Fruit fly (Drosophila melanogaster): ENCODE data around the gene CG6638.

CG6638 gene

DNA sequence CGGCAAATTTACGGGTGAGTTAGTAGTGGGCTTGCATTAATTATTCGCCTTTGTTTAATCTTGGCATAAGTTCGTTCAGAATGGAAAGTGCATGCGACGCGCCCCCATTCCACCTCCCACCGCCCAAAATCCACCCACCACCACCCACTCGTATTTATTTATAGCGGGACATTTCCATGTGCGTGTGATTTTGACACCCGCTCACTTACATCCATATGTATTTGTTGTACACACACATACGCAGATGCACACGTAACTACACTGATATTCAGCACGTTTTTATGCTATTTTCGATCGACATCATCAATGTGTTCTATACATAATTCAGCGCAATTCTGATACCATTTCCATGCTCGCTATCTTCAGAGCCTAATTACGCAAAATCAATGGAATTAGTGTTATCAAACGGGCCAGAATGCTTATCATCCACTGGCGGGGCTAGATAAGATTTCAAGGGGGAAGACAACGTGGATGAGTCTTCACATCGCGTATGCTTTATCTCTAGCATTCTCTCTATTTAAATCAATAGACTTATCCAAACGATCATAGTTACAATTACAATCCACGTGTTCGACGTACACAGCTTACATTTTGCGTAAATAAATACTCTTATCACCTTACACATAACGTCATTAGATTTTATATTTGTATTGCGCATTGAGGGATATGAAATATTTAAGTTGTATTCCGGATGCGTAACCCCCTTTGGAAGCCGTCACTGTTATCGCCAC lies 50.0 kb downstream of the CG6638 start (continued):
- TF ChIP-seq nmo (GFP tag; optimal IDR thresholded peaks at IDR 0.05) (peak; percentile 27), CG8765 (GFP tag; IDR thresholded peaks at IDR 0.05) (no peak), CG5180 (GFP tag; optimal IDR thresholded peaks at IDR 0.05) (no peak), CG17361 (GFP tag; IDR thresholded peaks at IDR 0.05) (peak; percentile 53; the same call in 2 of the 3 replicates), CoRest (tag; optimal IDR thresholded peaks at IDR 0.05) (peak; percentile 63), CG12219 (GFP tag; optimal IDR thresholded peaks at IDR 0.05) (no peak), slou (GFP tag; optimal IDR thresholded peaks at IDR 0.05) (no peak), NK7.1 (GFP tag; optimal IDR thresholded peaks at IDR 0.05) (no peak), Mes4 (GFP tag; optimal IDR thresholded peaks at IDR 0.05) (no peak), CG14014 (GFP tag; IDR thresholded peaks at IDR 0.05) (no peak), sim (GFP tag; IDR thresholded peaks at IDR 0.05) (no peak), CG8359 (GFP tag; optimal IDR thresholded peaks at IDR 0.05; ENCODE audit: borderline replicate concordance) (peak; percentile 17), Ets65A (GFP tag) (peak; percentile 48), seq (GFP tag; IDR thresholded peaks at IDR 0.05) (no peak), twi (tag; optimal IDR thresholded peaks at IDR 0.05) (no peak), repo (GFP tag; optimal IDR thresholded peaks at IDR 0.05) (peak; percentile 19), CG4707 (GFP tag; optimal IDR thresholded peaks at IDR 0.05) (no peak), CG7839 (tag; optimal IDR thresholded peaks at IDR 0.05) (peak; percentile 42), ttk (GFP tag; IDR thresholded peaks at IDR 0.05) (no peak), CG2712 (tag; optimal IDR thresholded peaks at IDR 0.05) (peak; percentile 22), CG6175 (GFP tag; IDR thresholded peaks at IDR 0.05) (no peak), hkb (optimal IDR thresholded peaks at IDR 0.05) (no peak), hkb (GFP tag; IDR thresholded peaks at IDR 0.05) (peak; percentile 37), CG4820 (GFP tag; optimal IDR thresholded peaks at IDR 0.05) (peak; percentile 6), CG17328 (GFP tag; IDR thresholded peaks at IDR 0.05) (no peak), CG17612 (GFP tag; IDR thresholded peaks at IDR 0.05) (no peak), Bgb (GFP tag; IDR thresholded peaks at IDR 0.05; ENCODE audit: partially characterized antibody) (no peak), CG6683 (GFP tag; optimal IDR thresholded peaks at IDR 0.05) (no peak), yki (optimal IDR thresholded peaks at IDR 0.05) (no peak), Hr78 (GFP tag; optimal IDR thresholded peaks at IDR 0.05) (peak in 1 of 2 experiments; percentile 74), CG9797 (GFP tag; optimal IDR thresholded peaks at IDR 0.05) (no peak), CG17829 (tag; optimal IDR thresholded peaks at IDR 0.05) (no peak), H15 (GFP tag; IDR thresholded peaks at IDR 0.05) (no peak), ab (GFP tag; optimal IDR thresholded peaks at IDR 0.05) (no peak), gce (GFP tag; IDR thresholded peaks at IDR 0.05) (no peak), CG4282 (GFP tag; optimal IDR thresholded peaks at IDR 0.05) (no peak), lov (optimal IDR thresholded peaks at IDR 0.05) (no peak), lov (GFP tag; IDR thresholded peaks at IDR 0.05) (no peak), ac (GFP tag; optimal IDR thresholded peaks at IDR 0.05) (no peak), CG3726 (GFP tag; IDR thresholded peaks at IDR 0.05) (no peak), CG8281 (tag; optimal IDR thresholded peaks at IDR 0.05) (no peak), cas (GFP tag; IDR thresholded peaks at IDR 0.05) (no peak), CG13424 (tag; optimal IDR thresholded peaks at IDR 0.05) (peak; percentile 41), CG10565 (GFP tag; optimal IDR thresholded peaks at IDR 0.05) (no peak), mam (GFP tag; optimal IDR thresholded peaks at IDR 0.05) (peak; percentile 58), Awh (GFP tag; IDR thresholded peaks at IDR 0.05) (no peak), B-H1 (GFP tag; IDR thresholded peaks at IDR 0.05) (no peak; the same call in 2 of the 3 replicates), nau (GFP tag; optimal IDR thresholded peaks at IDR 0.05) (peak; percentile 26), Antp (GFP tag; optimal IDR thresholded peaks at IDR 0.05) (no peak), CG12236 (GFP tag; optimal IDR thresholded peaks at IDR 0.05) (no peak), D (optimal IDR thresholded peaks at IDR 0.05) (no peak), D (GFP tag; optimal IDR thresholded peaks at IDR 0.05) (no peak)
